Fruit fly (Drosophila melanogaster): ENCODE data around the gene CG12480.

- no peak for TF ChIP-seq brk (GFP tag; optimal IDR thresholded peaks at IDR 0.05)
- TF ChIP-seq Abd-B (GFP tag; optimal IDR thresholded peaks at IDR 0.05): no peak
- TF ChIP-seq foxo (GFP tag; optimal IDR thresholded peaks at IDR 0.05): no peak
- no peak for TF ChIP-seq Hnf4 (GFP tag; optimal IDR thresholded peaks at IDR 0.05)
- TF ChIP-seq OdsH (GFP tag; optimal IDR thresholded peaks at IDR 0.05): no peak
- no peak for TF ChIP-seq Hr83 (GFP tag; optimal IDR thresholded peaks at IDR 0.05; ENCODE audit: poor library complexity, severe bottlenecking)
- no peak for TF ChIP-seq HLH106 (tag; optimal IDR thresholded peaks at IDR 0.05)
- no peak for TF ChIP-seq dsf (GFP tag; optimal IDR thresholded peaks at IDR 0.05; ENCODE audit: borderline replicate concordance)
- TF ChIP-seq h (GFP tag; optimal IDR thresholded peaks at IDR 0.05): no peak
- TF ChIP-seq sv (GFP tag; optimal IDR thresholded peaks at IDR 0.05): no peak
- no peak for TF ChIP-seq psq (GFP tag; optimal IDR thresholded peaks at IDR 0.05)
Observed at dm6 chrX:14201178-14201577, 31.8 kb downstream of the CG12480 start, which contains the start of gene Prp16.
